Fruit fly (Drosophila melanogaster) whole organism, wandering third instar larva: Measurements from ENCODE around the gene Ldh.

Experiments used
- Abd-B ChIP-seq: fragments of >200 bp; optimal IDR thresholded peaks from 2 replicates; lab custom pipeline; 2017; ENCODE audit warnings: missing biosample characterization, missing genetic modification characterization
- CG32264 ChIP-seq: fragments of 200-800 bp; sonication (Bioruptor generic); optimal IDR thresholded peaks from 2 replicates; lab custom pipeline; 2016; ENCODE audit warnings: missing biosample characterization, missing genetic modification characterization
- CG9705 ChIP-seq: fragments of 200-800 bp; sonication (Bioruptor generic); optimal IDR thresholded peaks from 2 replicates; lab custom pipeline; 2018; ENCODE audit warnings: missing biosample characterization, mild to moderate bottlenecking, missing genetic modification characterization
- CrebA ChIP-seq: fragments of 200-800 bp; sonication (Bioruptor generic); optimal IDR thresholded peaks from 2 replicates; lab custom pipeline; 2016; ENCODE audit warnings: missing biosample characterization, mild to moderate bottlenecking, missing genetic modification characterization, borderline replicate concordance
- Dfd ChIP-seq: fragments of >200 bp; optimal IDR thresholded peaks from 2 replicates; lab custom pipeline; 2017; ENCODE audit warnings: missing biosample characterization, missing genetic modification characterization
- Dif ChIP-seq: fragments of 200-275, 200-300 bp; sonication (Bioruptor generic); optimal IDR thresholded peaks from 2 replicates; lab custom pipeline; 2018; ENCODE audit warnings: missing biosample characterization, missing genetic modification characterization; ENCODE audit not compliant: partially characterized antibody
- GATAd ChIP-seq: sonication (Bioruptor generic); optimal IDR thresholded peaks from 2 replicates; lab custom pipeline; 2016; ENCODE audit warnings: missing biosample characterization, missing genetic modification characterization
- HLH106 ChIP-seq: fragments of 200-800 bp; optimal IDR thresholded peaks from 3 replicates; lab custom pipeline; 2019; ENCODE audit warnings: missing biosample characterization, mild to moderate bottlenecking, missing genetic modification characterization, moderate library complexity
- Hnf4 ChIP-seq: fragments of 200-800 bp; sonication (Bioruptor generic); optimal IDR thresholded peaks from 2 replicates; lab custom pipeline; 2016; ENCODE audit warnings: missing biosample characterization, mild to moderate bottlenecking, missing genetic modification characterization
- Hr78 ChIP-seq: fragments of >200 bp; optimal IDR thresholded peaks from 2 replicates; lab custom pipeline; 2017; ENCODE audit warnings: missing biosample characterization, missing genetic modification characterization
- Hr83 ChIP-seq: fragments of 200-300 bp; sonication (Bioruptor generic); optimal IDR thresholded peaks from 2 replicates; lab custom pipeline; 2016; ENCODE audit warnings: missing biosample characterization, mild to moderate bottlenecking, missing genetic modification characterization, moderate library complexity; ENCODE audit not compliant: poor library complexity, severe bottlenecking
- Jra ChIP-seq: sonication (Bioruptor generic); optimal IDR thresholded peaks from 2 replicates; lab custom pipeline; 2016; ENCODE audit warnings: missing biosample characterization, missing genetic modification characterization
- Mio ChIP-seq: sonication (Bioruptor generic); optimal IDR thresholded peaks from 2 replicates; lab custom pipeline; 2016; ENCODE audit warnings: missing biosample characterization, missing genetic modification characterization
- Myc ChIP-seq: fragments of >200 bp; optimal IDR thresholded peaks from 2 replicates; lab custom pipeline; 2017
- N ChIP-seq: fragments of >200 bp; optimal IDR thresholded peaks from 2 replicates; lab custom pipeline; 2018; ENCODE audit warnings: missing biosample characterization, missing external identifiers, missing genetic modification characterization
- OdsH ChIP-seq: fragments of 200-800 bp; sonication (Bioruptor generic); optimal IDR thresholded peaks from 2 replicates; lab custom pipeline; 2016; ENCODE audit warnings: missing biosample characterization, mild to moderate bottlenecking, missing genetic modification characterization
- Rel ChIP-seq, 2 experiments: fragments of 200-800 bp; sonication (Bioruptor generic) in 1 of 2; optimal IDR thresholded peaks; 2 replicates in 1 of 2; 3 replicates in 1 of 2; lab custom pipeline; 2016 to 2019; ENCODE audit warnings: mild to moderate bottlenecking in 2 of 2, missing biosample characterization in 2 of 2, missing genetic modification characterization in 2 of 2, moderate library complexity in 1 of 2
- Sp1 ChIP-seq: fragments of 200-800 bp; sonication (Bioruptor generic); optimal IDR thresholded peaks from 3 replicates; lab custom pipeline; 2019; ENCODE audit warnings: missing biosample characterization, mild to moderate bottlenecking, missing genetic modification characterization, moderate library complexity
- Vsx2 ChIP-seq: fragments of 200-300, 225-300 bp; sonication (Bioruptor generic); optimal IDR thresholded peaks from 2 replicates; lab custom pipeline; 2018; ENCODE audit warnings: missing biosample characterization, missing genetic modification characterization; ENCODE audit not compliant: partially characterized antibody
- br ChIP-seq: fragments of 200-800 bp; sonication (Bioruptor generic); optimal IDR thresholded peaks from 2 replicates; lab custom pipeline; 2016; ENCODE audit warnings: missing biosample characterization, missing genetic modification characterization
- brk ChIP-seq: fragments of 200-800 bp; sonication (Bioruptor generic); optimal IDR thresholded peaks from 2 replicates; lab custom pipeline; 2016; ENCODE audit warnings: missing biosample characterization, mild to moderate bottlenecking, missing genetic modification characterization
- dl ChIP-seq, 2 experiments: fragments of 175-275, 200-275 bp in 1 of 2; fragments of 200-275 bp in 1 of 2; sonication (Bioruptor generic); optimal IDR thresholded peaks; lab custom pipeline; 2018; ENCODE audit warnings: mild to moderate bottlenecking in 2 of 2, missing biosample characterization in 2 of 2, missing genetic modification characterization in 2 of 2, moderate library complexity in 2 of 2; ENCODE audit not compliant: partially characterized antibody in 2 of 2, insufficient read depth in 1 of 2
- dmrt93B ChIP-seq: fragments of 200-800 bp; sonication (Bioruptor generic); optimal IDR thresholded peaks from 2 replicates; lab custom pipeline; 2018; ENCODE audit warnings: missing biosample characterization, mild to moderate bottlenecking, missing genetic modification characterization
- dsf ChIP-seq: sonication (Bioruptor generic); optimal IDR thresholded peaks from 2 replicates; lab custom pipeline; 2016; ENCODE audit warnings: missing biosample characterization, missing genetic modification characterization, borderline replicate concordance
- ey ChIP-seq: fragments of 200-800 bp; sonication (Bioruptor generic); optimal IDR thresholded peaks from 2 replicates; lab custom pipeline; 2016; ENCODE audit warnings: missing biosample characterization, missing genetic modification characterization
- foxo ChIP-seq, 2 experiments: fragments of 200-800 bp; sonication (Bioruptor generic); optimal IDR thresholded peaks; 2 replicates in 1 of 2; 3 replicates in 1 of 2; lab custom pipeline; 2016 to 2017; ENCODE audit warnings: missing biosample characterization in 2 of 2, missing genetic modification characterization in 2 of 2
- fru ChIP-seq: fragments of 200-800 bp; sonication (Bioruptor generic); optimal IDR thresholded peaks from 3 replicates; lab custom pipeline; 2016; ENCODE audit warnings: missing biosample characterization, mild to moderate bottlenecking, missing genetic modification characterization
- h ChIP-seq: fragments of 200-800 bp; sonication (Bioruptor generic); optimal IDR thresholded peaks from 3 replicates; lab custom pipeline; 2016; ENCODE audit warnings: missing biosample characterization, mild to moderate bottlenecking, missing genetic modification characterization
- jim ChIP-seq: fragments of 175-275, 200-325 bp; sonication (Bioruptor generic); optimal IDR thresholded peaks from 2 replicates; lab custom pipeline; 2016; ENCODE audit warnings: missing biosample characterization, mild to moderate bottlenecking, missing genetic modification characterization
- lola ChIP-seq: fragments of >200 bp; optimal IDR thresholded peaks from 2 replicates; lab custom pipeline; 2017; ENCODE audit warnings: missing biosample characterization, missing genetic modification characterization
- pan ChIP-seq: fragments of >200 bp; optimal IDR thresholded peaks from 2 replicates; lab custom pipeline; 2017
- psq ChIP-seq: fragments of 200-800 bp; sonication (Bioruptor generic); optimal IDR thresholded peaks from 3 replicates; lab custom pipeline; 2017; ENCODE audit warnings: missing biosample characterization, mild to moderate bottlenecking, missing genetic modification characterization, moderate library complexity
- rgr ChIP-seq: fragments of 200-800 bp; sonication (Bioruptor generic); optimal IDR thresholded peaks from 3 replicates; lab custom pipeline; 2016; ENCODE audit warnings: missing biosample characterization, mild to moderate bottlenecking, missing genetic modification characterization
- sage ChIP-seq: fragments of 200-800 bp; sonication (Bioruptor generic); optimal IDR thresholded peaks from 2 replicates; lab custom pipeline; 2016; ENCODE audit warnings: missing biosample characterization, mild to moderate bottlenecking, missing genetic modification characterization
- sv ChIP-seq: fragments of 200-800 bp; sonication (Bioruptor generic); optimal IDR thresholded peaks from 3 replicates; lab custom pipeline; 2016; ENCODE audit warnings: missing biosample characterization, missing genetic modification characterization
- tai ChIP-seq: sonication (Bioruptor generic); optimal IDR thresholded peaks from 2 replicates; lab custom pipeline; 2016; ENCODE audit warnings: missing biosample characterization, missing genetic modification characterization
- usp ChIP-seq: fragments of >200 bp; optimal IDR thresholded peaks from 2 replicates; lab custom pipeline; 2017; ENCODE audit warnings: missing biosample characterization, missing genetic modification characterization
- woc ChIP-seq: sonication (Bioruptor generic); optimal IDR thresholded peaks from 2 replicates; lab custom pipeline; 2016; ENCODE audit warnings: missing biosample characterization, mild to moderate bottlenecking, missing genetic modification characterization

Ldh gene

DNA sequence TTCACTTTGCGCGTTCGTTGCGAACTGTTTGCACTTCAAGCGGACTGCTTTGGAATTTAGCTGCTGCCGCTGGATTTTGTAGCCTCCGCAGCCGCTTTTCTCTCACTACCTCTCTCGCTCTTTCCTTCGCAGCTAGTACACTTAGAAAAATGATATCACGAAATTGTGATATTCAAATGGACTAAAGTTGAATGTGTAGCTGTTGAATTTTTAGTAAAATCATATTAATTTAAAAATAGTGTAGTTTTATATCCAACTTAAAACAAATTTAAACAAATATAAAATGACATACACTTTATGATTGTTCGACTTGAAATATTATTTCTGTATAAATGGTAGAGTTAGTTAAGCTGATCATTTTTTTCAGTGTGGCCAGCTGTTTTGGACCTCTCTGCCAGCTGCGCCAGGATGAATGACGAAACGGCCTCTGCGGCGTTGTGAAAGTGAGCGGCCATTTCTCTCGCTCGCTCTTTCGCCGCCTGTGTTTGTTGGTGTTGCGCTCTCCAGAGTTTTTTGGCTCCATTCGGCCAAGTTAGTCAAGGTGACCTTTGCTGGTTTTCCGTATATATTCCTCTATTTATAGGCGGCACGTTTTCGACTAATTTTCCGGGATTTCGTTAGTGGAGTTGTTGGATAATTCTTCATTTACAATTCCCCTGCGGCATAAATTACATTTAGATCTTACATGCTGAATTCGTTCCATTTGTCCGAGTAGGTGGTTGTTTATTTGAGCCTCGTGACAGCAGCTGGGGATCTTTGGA is at the start of gene Ldh:
TSS of gene Ldh (minus strand) at position 51 of the 761 bp plus-strand sequence.
- TF ChIP-seq Abd-B (GFP tag; lab: Kevin White, UChicago) (no peak), Hnf4 (GFP tag; lab: Kevin White, UChicago) (peak; percentile 88), Sp1 (GFP tag; lab: Kevin White, UChicago) (peak; percentile 98), Dfd (GFP tag; lab: Kevin White, UChicago) (peak; percentile 82), Hr78 (GFP tag; lab: Kevin White, UChicago) (no peak), dmrt93B (peak; percentile 91), brk (GFP tag; lab: Kevin White, UChicago) (peak; percentile 94), fru (peak; percentile 94), usp (GFP tag; lab: Kevin White, UChicago) (no peak), CG9705 (peak; percentile 94), OdsH (GFP tag; lab: Kevin White, UChicago) (peak; percentile 97), CG32264 (peak; percentile 92), Rel (GFP tag; optimal IDR thresholded peaks at IDR 0.05; lab: Kevin White, UChicago) (peak; percentile 95), Rel (tag; optimal IDR thresholded peaks at IDR 0.05; lab: Kevin White, UChicago) (peak; percentile 85), tai (GFP tag; lab: Kevin White, UChicago) (peak; percentile 89), Mio (GFP tag; lab: Kevin White, UChicago) (peak; percentile 19), N (GFP tag; lab: Kevin White, UChicago) (no peak), h (peak; percentile 98), CrebA (GFP tag; lab: Kevin White, UChicago) (peak; percentile 74), sage (GFP tag; lab: Kevin White, UChicago) (peak; percentile 88), br (GFP tag; lab: Kevin White, UChicago) (peak; percentile 92), pan (lab: Kevin White, UChicago) (no peak), psq (GFP tag; lab: Kevin White, UChicago) (peak; percentile 94), Hr83 (GFP tag; lab: Kevin White, UChicago) (no peak), sv (peak; percentile 90), ey (GFP tag; lab: Kevin White, UChicago) (peak; percentile 94), jim (no peak), dsf (GFP tag; lab: Kevin White, UChicago) (peak; percentile 90), foxo (GFP tag; optimal IDR thresholded peaks at IDR 0.05; lab: Kevin White, UChicago) (peak; percentile 86 to 95), Vsx2 (no peak), Jra (peak; percentile 69), lola (GFP tag; lab: Kevin White, UChicago) (no peak), HLH106 (peak; percentile 99), rgr (GFP tag; lab: Kevin White, UChicago) (peak; percentile 97), woc (GFP tag; lab: Kevin White, UChicago) (peak; percentile 96), Dif (GFP tag; lab: Kevin White, UChicago) (peak; percentile 40), GATAd (GFP tag; lab: Kevin White, UChicago) (peak; percentile 73), Myc (lab: Kevin White, UChicago) (no peak), dl (GFP tag; optimal IDR thresholded peaks at IDR 0.05; lab: Kevin White, UChicago; ENCODE audit: insufficient read depth in 1 of 2, partially characterized antibody in 2 of 2) (peak; percentile 15 to 64)

DNA sequence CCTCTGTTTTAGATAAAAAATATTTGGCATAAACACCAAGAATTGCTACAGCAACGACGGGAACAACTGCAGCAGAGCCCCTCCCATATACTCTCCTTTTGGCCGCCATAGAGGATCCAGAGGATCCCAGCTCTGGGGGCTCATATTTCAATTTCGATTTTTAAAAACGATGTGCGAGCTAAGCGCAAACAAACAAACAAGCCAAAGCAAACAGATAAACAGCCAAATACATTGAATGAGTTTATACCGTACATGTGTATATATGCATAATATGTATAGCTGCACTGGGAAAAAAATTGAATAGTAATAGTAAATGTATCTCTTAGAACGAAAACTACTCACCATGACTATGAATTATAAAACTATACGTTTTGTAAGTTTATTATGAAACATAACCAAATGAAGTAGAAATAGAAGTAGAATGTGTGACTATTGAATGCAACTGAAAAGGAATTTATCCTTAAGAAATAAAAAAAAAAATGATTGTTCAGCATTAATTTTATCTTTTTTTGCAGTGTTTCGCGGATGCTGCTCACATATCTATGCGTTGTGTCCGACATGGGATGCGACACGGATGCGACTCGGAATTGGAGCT is 49.6 kb upstream of the Ldh start:
- no peak for TF ChIP-seq Abd-B (GFP tag; lab: Kevin White, UChicago)
- peak; percentile 31 for TF ChIP-seq dmrt93B
- TF ChIP-seq OdsH (GFP tag; lab: Kevin White, UChicago) = peak; percentile 10
- no peak for TF ChIP-seq lola (GFP tag; lab: Kevin White, UChicago)
- TF ChIP-seq psq (GFP tag; lab: Kevin White, UChicago) = peak; percentile 3
- peak; percentile 20 for TF ChIP-seq h
- no peak for TF ChIP-seq Dif (GFP tag; lab: Kevin White, UChicago)
- no peak for TF ChIP-seq N (GFP tag; lab: Kevin White, UChicago)
- peak; percentile 29 for TF ChIP-seq HLH106
- peak; percentile 8 for TF ChIP-seq woc (GFP tag; lab: Kevin White, UChicago)
- no peak for TF ChIP-seq tai (GFP tag; lab: Kevin White, UChicago)
- peak; percentile 71 for TF ChIP-seq fru
- peak; percentile 26 for TF ChIP-seq ey (GFP tag; lab: Kevin White, UChicago)
- TF ChIP-seq Sp1 (GFP tag; lab: Kevin White, UChicago) = peak; percentile 56
- no peak for TF ChIP-seq br (GFP tag; lab: Kevin White, UChicago)
- TF ChIP-seq foxo (GFP tag; optimal IDR thresholded peaks at IDR 0.05; lab: Kevin White, UChicago) = peak in 1 of 2 experiments; percentile 67
